Fruit fly (Drosophila melanogaster) whole organism, embryonic: ENCODE data around the gene CG31381.
A peak's percentile ranks its signal among the peaks of the same experiment; 100 is the strongest.

ENCODE experiments used
- C15 ChIP-seq: fragments of 200-800 bp; sonication (Bioruptor generic); IDR thresholded peaks from 3 replicates; pipeline ENCODE4 v1.3.6; 2022; ENCODE audit warnings: missing biosample characterization, missing genetic modification characterization
- CG11456 ChIP-seq: fragments of 200-800 bp; sonication (Bioruptor generic); IDR thresholded peaks from 3 replicates; pipeline ENCODE4 v1.3.6; 2022; ENCODE audit warnings: missing biosample characterization, missing genetic modification characterization
- CG12744 ChIP-seq: fragments of 200-800 bp; sonication (Bioruptor generic); optimal IDR thresholded peaks from 2 replicates; lab custom pipeline; 2016; ENCODE audit warnings: missing biosample characterization, missing genetic modification characterization
- CG14050 ChIP-seq: fragments of 200-800 bp; sonication (Bioruptor generic); IDR thresholded peaks from 3 replicates; pipeline ENCODE4 v1.3.6; 2022; ENCODE audit warnings: missing biosample characterization, missing genetic modification characterization
- CG16813 ChIP-seq: fragments of 200-800 bp; sonication (Bioruptor generic); IDR thresholded peaks from 3 replicates; pipeline ENCODE4 v1.3.6; 2022; ENCODE audit warnings: missing biosample characterization, missing genetic modification characterization; ENCODE audit not compliant: partially characterized antibody
- CG17186 ChIP-seq: fragments of 200-800 bp; sonication (Bioruptor generic); optimal IDR thresholded peaks from 3 replicates; lab custom pipeline; 2017; ENCODE audit warnings: missing biosample characterization, missing genetic modification reagents, missing genetic modification characterization
- CG17359 ChIP-seq: fragments of 200-800 bp; sonication (Bioruptor generic); optimal IDR thresholded peaks from 3 replicates; lab custom pipeline; 2018; ENCODE audit warnings: missing biosample characterization, mild to moderate bottlenecking, missing genetic modification characterization, moderate library complexity
- CG17802 ChIP-seq: fragments of 200-800 bp; sonication (Bioruptor generic); optimal IDR thresholded peaks from 2 replicates; lab custom pipeline; 2018; ENCODE audit warnings: missing biosample characterization, mild to moderate bottlenecking, missing genetic modification characterization, moderate library complexity
- CG18011 ChIP-seq: fragments of 200-800 bp; sonication (Bioruptor generic); optimal IDR thresholded peaks from 2 replicates; lab custom pipeline; 2017; ENCODE audit warnings: missing biosample characterization, missing genetic modification characterization, mild to moderate bottlenecking, moderate library complexity, missing genotype
- CG18262 ChIP-seq: fragments of 200-800 bp; optimal IDR thresholded peaks from 3 replicates; lab custom pipeline; 2019; ENCODE audit warnings: missing biosample characterization, mild to moderate bottlenecking, missing genetic modification characterization, moderate library complexity
- CG2199 ChIP-seq: fragments of 200-800 bp; sonication (Bioruptor generic); IDR thresholded peaks from 3 replicates; pipeline ENCODE4 v1.3.6; 2022; ENCODE audit warnings: missing biosample characterization, missing genetic modification characterization
- CG31441 ChIP-seq: fragments of 200-800 bp; sonication (Bioruptor generic); IDR thresholded peaks from 2 replicates; pipeline ENCODE4 v1.3.6; 2022; ENCODE audit warnings: missing biosample characterization, missing genetic modification characterization
- CG32767 ChIP-seq: fragments of 200-800 bp; sonication (Bioruptor generic); IDR thresholded peaks from 2 replicates; pipeline ENCODE4 v1.3.6; 2022; ENCODE audit warnings: missing biosample characterization, missing genetic modification characterization
- CG5180 ChIP-seq: fragments of 200-800 bp; sonication (Bioruptor generic); optimal IDR thresholded peaks from 3 replicates; lab custom pipeline; 2017; ENCODE audit warnings: missing biosample characterization, missing genetic modification characterization, mild to moderate bottlenecking, moderate library complexity, missing genetic modification reagents
- CG5245 ChIP-seq: fragments of 200-800 bp; sonication (Bioruptor generic); optimal IDR thresholded peaks from 3 replicates; lab custom pipeline; 2016; ENCODE audit warnings: missing biosample characterization, missing genetic modification characterization
- CG6683 ChIP-seq: fragments of 200-800 bp; sonication (Bioruptor generic); optimal IDR thresholded peaks from 2 replicates; lab custom pipeline; 2017; ENCODE audit warnings: missing biosample characterization, mild to moderate bottlenecking, missing genetic modification characterization, missing genetic modification reagents
- CG7357 ChIP-seq: fragments of 200-800 bp; sonication (Bioruptor generic); IDR thresholded peaks from 3 replicates; pipeline ENCODE4 v1.3.6; 2022; ENCODE audit warnings: missing biosample characterization, missing genetic modification characterization
- Drgx ChIP-seq: fragments of 200-800 bp; sonication (Bioruptor generic); IDR thresholded peaks from 2 replicates; pipeline ENCODE4 v1.3.6; 2022; ENCODE audit warnings: missing biosample characterization, missing genetic modification characterization
- Hsf ChIP-seq: fragments of 200-800 bp; sonication (Bioruptor generic); optimal IDR thresholded peaks from 3 replicates; lab custom pipeline; 2016; ENCODE audit warnings: missing biosample characterization, missing genetic modification characterization
- Lhr ChIP-seq: fragments of 200-800 bp; sonication (Bioruptor generic); optimal IDR thresholded peaks from 3 replicates; lab custom pipeline; 2017; ENCODE audit warnings: mild to moderate bottlenecking, missing biosample characterization, missing genetic modification reagents, missing genetic modification characterization
- Lim3 ChIP-seq: fragments of 200-800 bp; sonication (Bioruptor generic); IDR thresholded peaks from 2 replicates; pipeline ENCODE4 v1.3.6; 2022; ENCODE audit warnings: missing biosample characterization, missing genetic modification characterization
- Lpt ChIP-seq: fragments of >200 bp; optimal IDR thresholded peaks from 2 replicates; lab custom pipeline; 2018; ENCODE audit warnings: missing biosample characterization, missing genetic modification characterization
- MESR4 ChIP-seq: fragments of 200-800 bp; sonication (Bioruptor generic); optimal IDR thresholded peaks from 2 replicates; lab custom pipeline; 2018; ENCODE audit warnings: missing biosample characterization, mild to moderate bottlenecking, missing genetic modification characterization, moderate library complexity
- NC2β ChIP-seq: fragments of 200-800 bp; sonication (Bioruptor generic); optimal IDR thresholded peaks from 2 replicates; lab custom pipeline; 2016; ENCODE audit warnings: missing biosample characterization, missing genetic modification characterization
- Nf-YA ChIP-seq: fragments of 200-800 bp; sonication (Bioruptor generic); IDR thresholded peaks from 2 replicates; pipeline ENCODE4 v1.3.6; 2022; ENCODE audit warnings: missing biosample characterization, missing genetic modification characterization
- Oaz ChIP-seq: fragments of 200-800 bp; sonication (Bioruptor generic); IDR thresholded peaks from 2 replicates; pipeline ENCODE4 v1.3.6; 2022; ENCODE audit warnings: missing biosample characterization, missing genetic modification characterization
- Sry-δ ChIP-seq: fragments of 200-800 bp; sonication (Bioruptor generic); optimal IDR thresholded peaks from 2 replicates; lab custom pipeline; 2016; ENCODE audit warnings: missing biosample characterization, missing genetic modification characterization
- Ssrp ChIP-seq: fragments of 200-800 bp; sonication (Bioruptor generic); optimal IDR thresholded peaks from 2 replicates; lab custom pipeline; 2018; ENCODE audit warnings: missing biosample characterization, mild to moderate bottlenecking, missing genetic modification characterization, moderate library complexity
- Stat92E ChIP-seq, 3 experiments: fragments of >200 bp in 2 of 3; fragments of 200-800 bp in 1 of 3; sonication (Bioruptor generic) in 1 of 3; optimal IDR thresholded peaks; 2 replicates each; lab custom pipeline; 2017 to 2019; ENCODE audit warnings: missing biosample characterization in 3 of 3, missing genetic modification characterization in 3 of 3, mild to moderate bottlenecking in 1 of 3, moderate library complexity in 1 of 3
- TFAM ChIP-seq: fragments of 200-800 bp; sonication (Bioruptor generic); optimal IDR thresholded peaks from 2 replicates; lab custom pipeline; 2017; ENCODE audit warnings: missing biosample characterization, missing genetic modification characterization, inconsistent platforms
- Xrp1 ChIP-seq: fragments of 200-800 bp; sonication (Bioruptor generic); IDR thresholded peaks from 2 replicates; pipeline ENCODE4 v1.3.6; 2022; ENCODE audit warnings: missing biosample characterization, missing genetic modification characterization
- ash1 ChIP-seq: fragments of 200-800 bp; sonication (Bioruptor generic); optimal IDR thresholded peaks from 2 replicates; lab custom pipeline; 2018; ENCODE audit warnings: missing biosample characterization, mild to moderate bottlenecking, missing genetic modification characterization
- ato ChIP-seq: fragments of 200-800 bp; sonication (Bioruptor generic); IDR thresholded peaks from 2 replicates; pipeline ENCODE4 v1.3.6; 2022; ENCODE audit warnings: missing biosample characterization, missing genetic modification characterization; ENCODE audit not compliant: partially characterized antibody
- bowl ChIP-seq: fragments of 200-800 bp; sonication (Bioruptor generic); IDR thresholded peaks from 2 replicates; pipeline ENCODE4 v1.3.6; 2022; ENCODE audit warnings: missing biosample characterization, missing genetic modification characterization
- cad ChIP-seq: fragments of >200 bp; optimal IDR thresholded peaks from 2 replicates; lab custom pipeline; 2017; ENCODE audit warnings: missing biosample characterization, missing genetic modification characterization
- crc ChIP-seq: fragments of 200-800 bp; sonication (Bioruptor generic); optimal IDR thresholded peaks from 2 replicates; lab custom pipeline; 2016; ENCODE audit warnings: missing biosample characterization, missing genetic modification characterization
- da ChIP-seq: fragments of 200-800 bp; sonication (Bioruptor generic); optimal IDR thresholded peaks from 2 replicates; lab custom pipeline; 2016; ENCODE audit warnings: missing biosample characterization, missing genetic modification characterization
- dimm ChIP-seq: fragments of 200-800 bp; sonication (Bioruptor generic); IDR thresholded peaks from 2 replicates; pipeline ENCODE4 v1.3.6; 2022; ENCODE audit warnings: missing biosample characterization, missing genetic modification characterization
- ems ChIP-seq: fragments of 200-800 bp; sonication (Bioruptor generic); optimal IDR thresholded peaks from 3 replicates; lab custom pipeline; 2016; ENCODE audit warnings: missing biosample characterization, missing genetic modification characterization
- en ChIP-seq: fragments of 200-800 bp; sonication (Bioruptor generic); optimal IDR thresholded peaks from 2 replicates; lab custom pipeline; 2016; ENCODE audit warnings: missing biosample characterization, missing genetic modification characterization
- ewg ChIP-seq: fragments of 200-800 bp; sonication (Bioruptor generic); optimal IDR thresholded peaks from 3 replicates; lab custom pipeline; 2017; ENCODE audit warnings: mild to moderate bottlenecking, missing biosample characterization, missing genetic modification reagents, missing genetic modification characterization
- gro ChIP-seq: fragments of 200-800 bp; sonication (Bioruptor generic); optimal IDR thresholded peaks from 2 replicates; lab custom pipeline; 2016; ENCODE audit warnings: missing biosample characterization, missing genetic modification characterization
- ham ChIP-seq: fragments of 200-800 bp; sonication (Bioruptor generic); IDR thresholded peaks from 2 replicates; pipeline ENCODE4 v1.3.6; 2022; ENCODE audit warnings: missing biosample characterization, missing genetic modification characterization
- onecut ChIP-seq: fragments of 200-800 bp; sonication (Bioruptor generic); IDR thresholded peaks from 2 replicates; pipeline ENCODE4 v1.3.6; 2022; ENCODE audit warnings: missing biosample characterization, missing genetic modification characterization
- p53 ChIP-seq: fragments of 200-800 bp; sonication (Bioruptor generic); optimal IDR thresholded peaks from 2 replicates; lab custom pipeline; 2016; ENCODE audit warnings: missing biosample characterization, missing genetic modification characterization
- pb ChIP-seq: fragments of 200-800 bp; sonication (Bioruptor generic); optimal IDR thresholded peaks from 3 replicates; lab custom pipeline; 2016; ENCODE audit warnings: missing biosample characterization, missing genetic modification characterization
- pum ChIP-seq: fragments of 200-800 bp; sonication (Bioruptor generic); optimal IDR thresholded peaks from 2 replicates; lab custom pipeline; 2016; ENCODE audit warnings: missing biosample characterization, missing genetic modification characterization
- sens-2 ChIP-seq: fragments of 200-800 bp; sonication (Bioruptor generic); IDR thresholded peaks from 2 replicates; pipeline ENCODE4 v1.3.6; 2022; ENCODE audit warnings: missing biosample characterization, missing genetic modification characterization
- sob ChIP-seq: fragments of 200-800 bp; sonication (Bioruptor generic); IDR thresholded peaks from 2 replicates; pipeline ENCODE4 v1.3.6; 2022; ENCODE audit warnings: missing biosample characterization, missing genetic modification characterization
- sr ChIP-seq: fragments of 200-800 bp; sonication (Bioruptor generic); IDR thresholded peaks from 3 replicates; pipeline ENCODE4 v1.3.6; 2022; ENCODE audit warnings: missing biosample characterization, missing genetic modification characterization
- tgo ChIP-seq: fragments of 200-800 bp; sonication (Bioruptor generic); IDR thresholded peaks from 3 replicates; pipeline ENCODE4 v1.3.6; 2022; ENCODE audit warnings: missing biosample characterization, missing genetic modification characterization

The CG31381 gene

DNA sequence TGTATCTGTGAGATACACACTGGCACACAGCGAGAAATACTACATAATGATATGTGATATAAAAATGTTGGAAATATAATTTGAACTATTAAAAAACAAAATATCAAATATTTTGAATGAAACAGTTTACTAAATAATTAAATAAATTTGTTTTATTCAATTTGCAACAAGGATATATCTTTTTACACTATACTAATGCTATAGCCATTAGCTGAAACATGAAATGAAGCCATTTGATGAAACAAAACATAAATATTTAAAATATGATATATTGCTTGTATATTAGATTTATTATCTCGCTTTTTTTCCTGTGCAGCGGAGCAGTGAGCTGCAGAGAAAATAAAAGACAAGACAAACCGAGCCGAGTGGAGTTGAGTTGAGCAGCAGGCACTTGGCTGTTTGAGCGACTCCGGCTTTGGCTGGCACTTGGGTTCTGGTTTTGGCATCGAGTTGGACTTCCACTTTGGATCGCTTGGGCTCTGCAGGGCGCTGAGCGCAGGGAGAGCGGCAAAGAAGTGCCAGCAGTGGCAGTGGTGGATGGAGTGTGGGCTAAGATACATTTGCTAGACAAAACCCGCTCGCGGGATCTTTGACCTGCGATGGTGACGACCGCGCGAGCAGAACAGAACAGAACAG is 16.6 kb downstream of the CG31381 start (continued):
- no peak for TF ChIP-seq C15 (GFP tag; lab: Robert Waterston, UW)
- TF ChIP-seq da (GFP tag; lab: Kevin White, UChicago) = no peak
- peak; percentile 81 for TF ChIP-seq Xrp1 (GFP tag; lab: Robert Waterston, UW)
- TF ChIP-seq ewg (GFP tag; lab: Kevin White, UChicago) = peak; percentile 31
- no peak for TF ChIP-seq ems (GFP tag; lab: Kevin White, UChicago)
- no peak for TF ChIP-seq CG2199 (GFP tag; lab: Robert Waterston, UW)
- no peak for TF ChIP-seq pum
- TF ChIP-seq tgo (GFP tag; lab: Robert Waterston, UW) = peak; percentile 61
- TF ChIP-seq CG31441 (GFP tag; lab: Robert Waterston, UW) = peak; percentile 97
- TF ChIP-seq CG11456 (GFP tag; lab: Robert Waterston, UW) = no peak
- peak; percentile 84 for TF ChIP-seq Drgx
- TF ChIP-seq CG17802 = no peak
- TF ChIP-seq NC2β (GFP tag; lab: Kevin White, UChicago) = no peak
- TF ChIP-seq cad (GFP tag; lab: Kevin White, UChicago) = no peak
- TF ChIP-seq CG17186 (GFP tag; lab: Kevin White, UChicago) = no peak
- peak; percentile 56; the same call in 2 of the 3 replicates for TF ChIP-seq CG7357 (GFP tag; lab: Robert Waterston, UW)
- TF ChIP-seq Lhr = peak; percentile 32
- no peak for TF ChIP-seq CG5245 (GFP tag; lab: Kevin White, UChicago)
- no peak for TF ChIP-seq Oaz (GFP tag; lab: Robert Waterston, UW)
- TF ChIP-seq pb (GFP tag; lab: Kevin White, UChicago) = no peak
- TF ChIP-seq ham (GFP tag; lab: Robert Waterston, UW) = no peak
- TF ChIP-seq CG14050 (GFP tag; lab: Robert Waterston, UW) = no peak
- no peak for TF ChIP-seq en (GFP tag; lab: Kevin White, UChicago)
- TF ChIP-seq Sry-δ (GFP tag; lab: Kevin White, UChicago) = no peak
- TF ChIP-seq TFAM (GFP tag; lab: Kevin White, UChicago) = peak; percentile 58
- TF ChIP-seq CG16813 (GFP tag; lab: Robert Waterston, UW) = no peak
- peak; percentile 37; the same call in 1 of the 2 replicates for TF ChIP-seq sob (GFP tag; lab: Robert Waterston, UW)
- no peak for TF ChIP-seq gro (GFP tag; lab: Kevin White, UChicago)
- TF ChIP-seq onecut (GFP tag; lab: Robert Waterston, UW) = peak; percentile 44
- TF ChIP-seq CG18011 = no peak
- TF ChIP-seq dimm (GFP tag; lab: Robert Waterston, UW) = 0 out of 2 replicates have a peak, but pooled peaks have one; percentile 6
- peak; percentile 57; the same call in 1 of the 2 replicates for TF ChIP-seq Nf-YA
- TF ChIP-seq ash1 (GFP tag; lab: Kevin White, UChicago) = no peak
- TF ChIP-seq CG6683 (GFP tag; lab: Kevin White, UChicago) = no peak
- 0 out of 2 replicates have a peak, but pooled peaks have one; percentile 13 for TF ChIP-seq ato (GFP tag; lab: Robert Waterston, UW)
- TF ChIP-seq CG32767 = peak; percentile 84
- TF ChIP-seq crc (GFP tag; lab: Kevin White, UChicago) = no peak
- TF ChIP-seq Hsf (GFP tag; lab: Kevin White, UChicago) = peak; percentile 23
- TF ChIP-seq sr (GFP tag; lab: Robert Waterston, UW) = no peak
- TF ChIP-seq MESR4 (GFP tag; lab: Kevin White, UChicago) = no peak
- TF ChIP-seq sens-2 (GFP tag; lab: Robert Waterston, UW) = no peak
- 0 out of 2 replicates have a peak, but pooled peaks have one; percentile 14 for TF ChIP-seq bowl (GFP tag; lab: Robert Waterston, UW)
- TF ChIP-seq Stat92E (GFP tag; optimal IDR thresholded peaks at IDR 0.05; lab: Kevin White, UChicago) = peak in 1 of 3 experiments; percentile 38
- peak; percentile 97 for TF ChIP-seq CG18262 (tag; lab: Kevin White, UChicago)
- peak; percentile 78 for TF ChIP-seq Ssrp (tag; lab: Kevin White, UChicago)
- TF ChIP-seq Lpt (GFP tag; lab: Kevin White, UChicago) = no peak
- no peak for TF ChIP-seq CG12744 (GFP tag; lab: Kevin White, UChicago)
- no peak for TF ChIP-seq Lim3 (GFP tag; lab: Robert Waterston, UW)
- peak; percentile 59 for TF ChIP-seq CG5180 (GFP tag; lab: Kevin White, UChicago)
- TF ChIP-seq p53 = no peak
- TF ChIP-seq CG17359 (tag; lab: Kevin White, UChicago) = peak; percentile 85
